Fruit fly (Drosophila melanogaster) whole organism, embryonic: ENCODE results near the gene hfw.

Source experiments
- B-H2 ChIP-seq: fragments of 200-800 bp; sonication (Bioruptor generic); optimal IDR thresholded peaks from 2 replicates; lab custom pipeline; 2018; ENCODE audit warnings: missing biosample characterization, mild to moderate bottlenecking, missing genetic modification characterization
- CG11398 ChIP-seq: fragments of 200-800 bp; sonication (Bioruptor generic); optimal IDR thresholded peaks from 2 replicates; lab custom pipeline; 2016; ENCODE audit warnings: missing biosample characterization, missing genetic modification characterization
- CG12071 ChIP-seq: fragments of 200-800 bp; sonication (Bioruptor generic); optimal IDR thresholded peaks from 3 replicates; lab custom pipeline; 2018; ENCODE audit warnings: missing biosample characterization, mild to moderate bottlenecking, missing genetic modification characterization
- CG14441 ChIP-seq: fragments of 200-800 bp; sonication (Bioruptor generic); IDR thresholded peaks from 2 replicates; pipeline ENCODE4 v1.3.6; 2022; ENCODE audit warnings: missing biosample characterization, missing genetic modification characterization
- CG15479 ChIP-seq: fragments of 200-800 bp; sonication (Bioruptor generic); optimal IDR thresholded peaks from 3 replicates; lab custom pipeline; 2019; ENCODE audit warnings: missing biosample characterization, mild to moderate bottlenecking, missing genetic modification characterization, moderate library complexity
- CG1832 ChIP-seq: fragments of 200-800 bp; sonication (Bioruptor generic); optimal IDR thresholded peaks from 2 replicates; lab custom pipeline; 2017; ENCODE audit warnings: missing biosample characterization, mild to moderate bottlenecking, missing genetic modification characterization, inconsistent platforms
- CG30020 ChIP-seq: fragments of 200-800 bp; optimal IDR thresholded peaks from 2 replicates; lab custom pipeline; 2019; ENCODE audit warnings: missing biosample characterization, mild to moderate bottlenecking, missing genetic modification characterization, moderate library complexity
- CG3726 ChIP-seq: fragments of 200-800 bp; sonication (Bioruptor generic); IDR thresholded peaks from 3 replicates; pipeline ENCODE4, ENCODE4 v1.3.6; 2022; ENCODE audit warnings: missing biosample characterization, missing genetic modification characterization
- CG5245 ChIP-seq: fragments of 200-800 bp; sonication (Bioruptor generic); optimal IDR thresholded peaks from 3 replicates; lab custom pipeline; 2016; ENCODE audit warnings: missing biosample characterization, missing genetic modification characterization
- CG6272 ChIP-seq: fragments of 200-800 bp; sonication (Bioruptor generic); IDR thresholded peaks from 2 replicates; pipeline ENCODE4 v1.3.6; 2022; ENCODE audit warnings: missing biosample characterization, missing genetic modification characterization
- CTCF ChIP-seq: fragments of 200-800 bp; sonication (Bioruptor generic); optimal IDR thresholded peaks from 2 replicates; lab custom pipeline; 2017; ENCODE audit warnings: missing biosample characterization, mild to moderate bottlenecking, missing genetic modification characterization, moderate library complexity
- Dbx ChIP-seq: fragments of 200-800 bp; sonication (Bioruptor generic); IDR thresholded peaks from 3 replicates; pipeline ENCODE4 v1.3.6; 2022; ENCODE audit warnings: missing biosample characterization, missing genetic modification characterization
- Dll ChIP-seq: fragments of 200-800 bp; sonication (Bioruptor generic); IDR thresholded peaks from 4 replicates; pipeline ENCODE4 v1.3.6; 2022; ENCODE audit warnings: missing biosample characterization, missing genetic modification characterization; ENCODE audit not compliant: partially characterized antibody
- ERR ChIP-seq: fragments of 200-800 bp; sonication (Bioruptor generic); optimal IDR thresholded peaks from 2 replicates; lab custom pipeline; 2016; ENCODE audit warnings: missing biosample characterization, missing genetic modification characterization
- Hand ChIP-seq: fragments of 200-800 bp; sonication (Bioruptor generic); optimal IDR thresholded peaks from 2 replicates; lab custom pipeline; 2017; ENCODE audit warnings: mild to moderate bottlenecking, missing biosample characterization, missing genetic modification reagents, missing genetic modification characterization
- Hr39 ChIP-seq: fragments of >200 bp; optimal IDR thresholded peaks from 2 replicates; lab custom pipeline; 2017
- Hr51 ChIP-seq, 2 experiments: fragments of 200-800 bp; sonication (Bioruptor generic); optimal IDR thresholded peaks; 2 replicates in 1 of 2; 3 replicates in 1 of 2; lab custom pipeline; 2016 to 2018; ENCODE audit warnings: missing biosample characterization in 2 of 2, missing genetic modification characterization in 2 of 2, mild to moderate bottlenecking in 1 of 2, moderate library complexity in 1 of 2
- Med ChIP-seq: fragments of 200-800 bp; sonication (Bioruptor generic); peaks from one replicate; lab custom pipeline; 2016; ENCODE audit warnings: missing biosample characterization, missing genetic modification characterization, mild to moderate bottlenecking, inconsistent platforms, moderate library complexity
- PHDP ChIP-seq: fragments of 200-800 bp; sonication (Bioruptor generic); optimal IDR thresholded peaks from 3 replicates; lab custom pipeline; 2018; ENCODE audit warnings: missing biosample characterization, mild to moderate bottlenecking, missing genetic modification characterization, moderate library complexity
- Sry-β ChIP-seq: fragments of 200-800 bp; sonication (Bioruptor generic); optimal IDR thresholded peaks from 2 replicates; lab custom pipeline; 2018; ENCODE audit warnings: missing biosample characterization, mild to moderate bottlenecking, missing genetic modification characterization, moderate library complexity
- Trl ChIP-seq, 3 experiments: fragments of >200 bp in 2 of 3; fragments of 200-800 bp in 1 of 3; sonication (Bioruptor generic) in 1 of 3; optimal IDR thresholded peaks; 2 replicates in 1 of 3; 3 replicates in 2 of 3; lab custom pipeline; 2016 to 2017; ENCODE audit warnings: missing biosample characterization in 1 of 3, missing genetic modification characterization in 1 of 3
- bab2 ChIP-seq: fragments of 200-800 bp; sonication (Bioruptor generic); optimal IDR thresholded peaks from 2 replicates; lab custom pipeline; 2016; ENCODE audit warnings: missing biosample characterization, missing genetic modification characterization
- bcd ChIP-seq: fragments of 200-800 bp; sonication (Bioruptor generic); optimal IDR thresholded peaks from 2 replicates; lab custom pipeline; 2017; ENCODE audit warnings: missing biosample characterization, mild to moderate bottlenecking, missing genetic modification characterization
- crol ChIP-seq: fragments of 200-800 bp; sonication (Bioruptor generic); IDR thresholded peaks from 2 replicates; pipeline ENCODE4 v1.3.6; 2022; ENCODE audit warnings: missing biosample characterization, missing genetic modification characterization
- dan ChIP-seq: fragments of 200-800 bp; sonication (Bioruptor generic); IDR thresholded peaks from 2 replicates; pipeline ENCODE4 v1.3.6; 2022; ENCODE audit warnings: missing biosample characterization, missing genetic modification characterization
- peb ChIP-seq: fragments of 200-800 bp; sonication (Bioruptor generic); IDR thresholded peaks from 2 replicates; pipeline ENCODE4 v1.3.6; 2022; ENCODE audit warnings: missing biosample characterization, missing genetic modification characterization
- ro ChIP-seq: fragments of 200-800 bp; sonication (Bioruptor generic); IDR thresholded peaks from 2 replicates; pipeline ENCODE4 v1.3.6; 2022; ENCODE audit warnings: missing biosample characterization, missing genetic modification characterization
- sd ChIP-seq: fragments of 200-800 bp; sonication (Bioruptor generic); optimal IDR thresholded peaks from 3 replicates; lab custom pipeline; 2018; ENCODE audit warnings: missing biosample characterization, mild to moderate bottlenecking, missing genetic modification characterization, moderate library complexity
- sqz ChIP-seq: fragments of 200-800 bp; sonication (Bioruptor generic); optimal IDR thresholded peaks from 3 replicates; lab custom pipeline; 2018; ENCODE audit warnings: missing biosample characterization, mild to moderate bottlenecking, missing genetic modification characterization
- ttk ChIP-seq: fragments of 200-800 bp; sonication (Bioruptor generic); IDR thresholded peaks from 2 replicates; pipeline ENCODE4 v2.1.2; 2022; ENCODE audit warnings: missing biosample characterization, missing genetic modification characterization
- tx ChIP-seq: fragments of 200-800 bp; sonication (Bioruptor generic); optimal IDR thresholded peaks from 2 replicates; lab custom pipeline; 2016; ENCODE audit warnings: missing biosample characterization, missing genetic modification characterization
- wek ChIP-seq: fragments of 200-800 bp; sonication (Bioruptor generic); optimal IDR thresholded peaks from 3 replicates; lab custom pipeline; 2018; ENCODE audit warnings: missing biosample characterization, mild to moderate bottlenecking, missing genetic modification characterization, moderate library complexity

The hfw gene

dm6 chrX:1621399-1621798 is 48.0 kb upstream of the hfw start:
- TF ChIP-seq Med (peak; percentile 22), CG3726 (no peak), Dll (GFP tag; lab: Robert Waterston, UW) (no peak), sd (tag; lab: Kevin White, UChicago) (peak; percentile 13), PHDP (tag; lab: Kevin White, UChicago) (no peak), ttk (GFP tag; lab: Robert Waterston, UW) (no peak), Dbx (GFP tag; lab: Robert Waterston, UW) (no peak), tx (no peak), crol (0 out of 2 replicates have a peak, but pooled peaks have one; percentile 19)

- TF ChIP-seq CG6272 (no peak), CG1832 (GFP tag; lab: Kevin White, UChicago) (peak; percentile 19), Trl (optimal IDR thresholded peaks at IDR 0.05; lab: Kevin White, UChicago) (peak in 1 of 2 experiments; percentile 36), Trl (GFP tag; optimal IDR thresholded peaks at IDR 0.05; lab: Kevin White, UChicago) (no peak)
These were observed 46.2 kb upstream of the hfw start for dm6 chrX:1623163-1623562.

- TF ChIP-seq peb (GFP tag; lab: Robert Waterston, UW) (no peak), bcd (GFP tag; lab: Kevin White, UChicago) (no peak), ro (no peak), bab2 (GFP tag; lab: Kevin White, UChicago) (no peak), CG15479 (GFP tag; lab: Kevin White, UChicago) (no peak), dan (GFP tag; lab: Robert Waterston, UW) (no peak), wek (GFP tag; lab: Kevin White, UChicago) (no peak), sqz (no peak), CTCF (GFP tag; lab: Kevin White, UChicago) (no peak), B-H2 (GFP tag; lab: Kevin White, UChicago) (no peak)
These were observed 45.7 kb upstream of the hfw start for dm6 chrX:1623655-1624054.

dm6 chrX:1625142-1625541 is 44.2 kb upstream of the hfw start:
- no peak for TF ChIP-seq CG11398 (GFP tag; lab: Kevin White, UChicago)
- TF ChIP-seq Hr39 (lab: Kevin White, UChicago) = peak; percentile 46

- TF ChIP-seq Sry-β (GFP tag; lab: Kevin White, UChicago) (no peak), Hand (GFP tag; lab: Kevin White, UChicago) (no peak), CG5245 (GFP tag; lab: Kevin White, UChicago) (no peak), ERR (GFP tag; lab: Kevin White, UChicago) (no peak), CG30020 (tag; lab: Kevin White, UChicago) (no peak), CG14441 (GFP tag; lab: Robert Waterston, UW) (no peak), Hr51 (GFP tag; optimal IDR thresholded peaks at IDR 0.05; lab: Kevin White, UChicago) (no peak)
- TF ChIP-seq, all 482 proteins: peak for 0
These were observed 41.8 kb upstream of the hfw start for dm6 chrX:1627588-1627987.

- TF ChIP-seq Hr39 (lab: Kevin White, UChicago) (peak; percentile 96), CG12071 (GFP tag; lab: Kevin White, UChicago) (no peak)
These were observed 25.7 kb upstream of the hfw start for dm6 chrX:1643640-1644039.
